Worm (Caenorhabditis elegans) whole organism, L4 larva: Measurements from ENCODE around the gene Y39D8A.1.
A peak's percentile ranks its signal among the peaks of the same experiment; 100 is the strongest.

ENCODE experiments used
- F26F4.8 ChIP-seq: fragments of 200-800 bp; sonication (Bioruptor generic); conservative IDR thresholded peaks from 2 replicates; pipeline ENCODE4 v1.3.6; 2022; ENCODE audit warnings: missing genetic modification characterization, missing compliant biosample characterization
- F44E2.7 ChIP-seq: fragments of 200-800 bp; sonication (Bioruptor generic); IDR thresholded peaks from 2 replicates; pipeline ENCODE4 v2.1.2; 2022; ENCODE audit warnings: missing genetic modification characterization, missing compliant biosample characterization
- F49E8.2 ChIP-seq: sonication (generic microtip); optimal IDR thresholded peaks from 2 replicates; lab custom pipeline; 2016; ENCODE audit warnings: missing compliant biosample characterization, mild to moderate bottlenecking, missing genetic modification characterization, borderline replicate concordance
- Y48G9A.11 ChIP-seq: fragments of 200-800 bp; sonication (Bioruptor generic); IDR thresholded peaks from 2 replicates; pipeline ENCODE4 v1.3.6; 2022; ENCODE audit warnings: missing genetic modification reagents, missing genetic modification characterization, missing compliant biosample characterization
- Y5F2A.4 ChIP-seq: fragments of 200-800 bp; sonication (Bioruptor generic); optimal IDR thresholded peaks from 2 replicates; lab custom pipeline; 2018; ENCODE audit warnings: mild to moderate bottlenecking, missing genetic modification characterization, missing compliant biosample characterization
- Y75B8A.6 ChIP-seq: fragments of 200-800 bp; sonication (Bioruptor generic); IDR thresholded peaks from 2 replicates; pipeline ENCODE4 v1.3.6; 2022; ENCODE audit warnings: missing genetic modification reagents, missing genetic modification characterization, missing compliant biosample characterization
- aha-1 ChIP-seq: fragments of 150-350 bp; peaks from one replicate; lab custom pipeline; 2014; ENCODE audit warnings: missing biosample characterization, missing genetic modification characterization
- attf-4 ChIP-seq: sonication (generic microtip); optimal IDR thresholded peaks from 3 replicates; lab custom pipeline; 2017; ENCODE audit warnings: missing biosample characterization, missing genetic modification characterization
- ceh-32 ChIP-seq: sonication (generic microtip); optimal IDR thresholded peaks from 2 replicates; lab custom pipeline; 2016; ENCODE audit warnings: mild to moderate bottlenecking, missing genetic modification characterization, missing compliant biosample characterization; ENCODE audit not compliant: poor library complexity
- ceh-82 ChIP-seq: sonication (generic microtip); optimal IDR thresholded peaks from 2 replicates; lab custom pipeline; 2017; ENCODE audit warnings: missing biosample characterization, missing genetic modification characterization
- ctbp-1 ChIP-seq: fragments of 200-800 bp; sonication (Bioruptor generic); IDR thresholded peaks from 2 replicates; pipeline ENCODE4 v1.3.6; 2022; ENCODE audit warnings: missing genetic modification reagents, missing genetic modification characterization, missing compliant biosample characterization
- daf-16 ChIP-seq, 3 experiments: sonication (generic microtip); optimal IDR thresholded peaks; 2 replicates each; lab custom pipeline; 2016 to 2017; ENCODE audit warnings: missing genetic modification characterization in 3 of 3, missing genetic modification reagents in 3 of 3, mild to moderate bottlenecking in 2 of 3, missing compliant biosample characterization in 2 of 3, missing biosample characterization in 1 of 3, moderate library complexity in 1 of 3
- daf-8 ChIP-seq: fragments of 200-800 bp; sonication (Bioruptor generic); IDR thresholded peaks from 2 replicates; pipeline ENCODE4 v1.3.6; 2022; ENCODE audit warnings: missing genetic modification characterization, missing compliant biosample characterization
- duxl-1 ChIP-seq: sonication (generic microtip); optimal IDR thresholded peaks from 2 replicates; lab custom pipeline; 2016; ENCODE audit warnings: mild to moderate bottlenecking, missing genetic modification characterization, moderate library complexity, missing compliant biosample characterization; ENCODE audit not compliant: poor library complexity
- dve-1 ChIP-seq: sonication (generic microtip); optimal IDR thresholded peaks from 2 replicates; lab custom pipeline; 2017; ENCODE audit warnings: antibody characterized with exemption, mild to moderate bottlenecking, missing genetic modification characterization, missing compliant biosample characterization; ENCODE audit not compliant: insufficient read depth
- hif-1 ChIP-seq, 2 experiments: sonication (generic microtip); optimal IDR thresholded peaks; 2 replicates each; lab custom pipeline; 2016 to 2017; ENCODE audit warnings: missing compliant biosample characterization in 2 of 2, missing genetic modification characterization in 2 of 2, missing genetic modification reagents in 2 of 2, missing genotype in 2 of 2, mild to moderate bottlenecking in 1 of 2
- lin-39 ChIP-seq: fragments of 150-350 bp; optimal IDR thresholded peaks from 2 replicates; lab custom pipeline; 2014; ENCODE audit warnings: missing biosample characterization, missing genetic modification reagents, missing genetic modification characterization
- lir-3 ChIP-seq: sonication (generic microtip); optimal IDR thresholded peaks from 2 replicates; lab custom pipeline; 2016; ENCODE audit warnings: mild to moderate bottlenecking, missing genetic modification characterization, missing compliant biosample characterization
- mes-2 ChIP-seq: sonication (generic microtip); optimal IDR thresholded peaks from 2 replicates; lab custom pipeline; 2016; ENCODE audit warnings: missing genotype, mild to moderate bottlenecking, missing genetic modification characterization, missing compliant biosample characterization; ENCODE audit not compliant: poor library complexity, severe bottlenecking
- mxl-2 ChIP-seq: fragments of 200-800 bp; sonication (Bioruptor generic); conservative IDR thresholded peaks from 2 replicates; pipeline ENCODE4 v1.3.6; 2022; ENCODE audit warnings: missing genetic modification reagents, missing genetic modification characterization, missing compliant biosample characterization
- nhr-10 ChIP-seq: fragments of 150-350 bp; optimal IDR thresholded peaks from 2 replicates; lab custom pipeline; 2014; ENCODE audit warnings: missing biosample characterization, missing genetic modification characterization
- nhr-25 ChIP-seq: sonication (generic microtip); optimal IDR thresholded peaks from 2 replicates; lab custom pipeline; 2017; ENCODE audit warnings: missing genetic modification characterization, mild to moderate bottlenecking, missing compliant biosample characterization, antibody characterized with exemption, moderate library complexity, borderline replicate concordance; ENCODE audit not compliant: insufficient read depth
- nhr-77 ChIP-seq: fragments of 150-350 bp; optimal IDR thresholded peaks from 2 replicates; lab custom pipeline; 2014; ENCODE audit warnings: missing biosample characterization, missing genetic modification characterization
- pha-4 ChIP-seq, 2 experiments: fragments of 150-350 bp in 1 of 2; fragments of 200-800 bp in 1 of 2; sonication (Bioruptor generic) in 1 of 2; IDR thresholded peaks in 1 of 2; optimal IDR thresholded peaks in 1 of 2; 2 replicates each; pipeline versions ENCODE4 v1.3.6 to Lab custom; 2014 to 2022; ENCODE audit warnings: missing genetic modification characterization in 2 of 2, missing genetic modification reagents in 2 of 2, missing biosample characterization in 1 of 2, missing compliant biosample characterization in 1 of 2
- php-3 ChIP-seq: fragments of 200-800 bp; sonication (Bioruptor generic); IDR thresholded peaks from 2 replicates; pipeline ENCODE4 v1.3.6; 2022; ENCODE audit warnings: missing genetic modification reagents, missing genetic modification characterization, missing compliant biosample characterization
- pqm-1 ChIP-seq: sonication (generic microtip); optimal IDR thresholded peaks from 2 replicates; lab custom pipeline; 2017; ENCODE audit warnings: missing biosample characterization, missing genetic modification characterization
- rbr-2 ChIP-seq: sonication (generic microtip); optimal IDR thresholded peaks from 2 replicates; lab custom pipeline; 2016; ENCODE audit warnings: missing genotype, missing genetic modification characterization, missing compliant biosample characterization
- saeg-2 ChIP-seq: fragments of 200-800 bp; sonication (Bioruptor generic); IDR thresholded peaks from 2 replicates; pipeline ENCODE4 v1.3.6; 2022; ENCODE audit warnings: missing genetic modification reagents, missing genetic modification characterization, missing compliant biosample characterization
- sdz-12 ChIP-seq: fragments of 200-800 bp; sonication (Bioruptor generic); optimal IDR thresholded peaks from 2 replicates; lab custom pipeline; 2018; ENCODE audit warnings: mild to moderate bottlenecking, missing genetic modification characterization, missing compliant biosample characterization
- skn-1 ChIP-seq: fragments of 150-350 bp; optimal IDR thresholded peaks from 2 replicates; lab custom pipeline; 2014; ENCODE audit warnings: missing biosample characterization, missing genetic modification characterization
- snpc-1.2 ChIP-seq: fragments of 200-800 bp; sonication (Bioruptor generic); IDR thresholded peaks from 2 replicates; pipeline ENCODE4 v1.3.6; 2022; ENCODE audit warnings: missing genetic modification reagents, missing genetic modification characterization, missing compliant biosample characterization
- tag-97 ChIP-seq: fragments of 200-800 bp; sonication (Bioruptor generic); IDR thresholded peaks from 2 replicates; pipeline ENCODE4 v1.3.6; 2022; ENCODE audit warnings: missing genetic modification characterization, missing compliant biosample characterization
- unc-62 ChIP-seq, 3 experiments: fragments of 150-350 bp in 1 of 3; sonication (generic microtip); optimal IDR thresholded peaks in 2 of 3; peaks in 1 of 3; 1 replicate in 1 of 3; 2 replicates in 2 of 3; lab custom pipeline; 2014 to 2017; ENCODE audit warnings: missing biosample characterization in 3 of 3, missing genetic modification characterization in 3 of 3, missing genetic modification reagents in 3 of 3, missing genotype in 1 of 3
- zfp-3 ChIP-seq: fragments of 200-800 bp; sonication (Bioruptor generic); conservative IDR thresholded peaks from 2 replicates; pipeline ENCODE4 v1.3.6; 2022; ENCODE audit warnings: missing genetic modification reagents, missing genetic modification characterization, missing compliant biosample characterization
- ztf-7 ChIP-seq: fragments of 150-350 bp; optimal IDR thresholded peaks from 2 replicates; lab custom pipeline; 2014; ENCODE audit warnings: missing biosample characterization, missing genetic modification characterization

The Y39D8A.1 gene

DNA sequence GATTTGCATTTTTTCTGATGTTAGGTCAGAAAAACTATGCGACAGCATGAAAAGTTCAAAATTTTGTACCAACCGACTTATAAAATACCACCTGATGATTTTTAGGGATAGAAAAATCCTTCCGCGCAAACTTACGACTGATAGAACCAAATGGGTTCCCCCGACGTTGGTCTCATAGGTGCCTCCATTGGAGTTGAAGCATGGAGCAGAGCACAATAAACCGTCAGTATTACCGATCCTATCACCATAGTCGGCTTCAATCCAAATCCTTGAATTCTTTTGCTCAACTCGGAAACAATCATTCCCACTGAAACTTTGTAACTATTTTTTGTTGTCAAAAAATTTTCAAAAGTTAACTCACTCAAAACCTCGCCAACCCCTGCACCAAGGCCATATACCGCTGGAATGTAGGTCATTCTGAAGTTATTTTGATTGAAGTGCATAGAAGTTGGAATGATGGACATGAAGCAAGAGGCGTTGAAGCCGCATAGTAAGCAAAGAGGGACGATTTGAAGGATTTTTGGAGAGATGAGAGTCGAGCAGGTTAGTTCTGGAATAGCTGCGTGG lies 20.7 kb downstream of the Y39D8A.1 start:
- TF ChIP-seq unc-62 (GFP tag; optimal IDR thresholded peaks at IDR 0.05 in 1 of 2; lab: Kevin White, UChicago): peak in 1 of 2 experiments; percentile 90
- TF ChIP-seq unc-62 (tag; optimal IDR thresholded peaks at IDR 0.05; lab: Kevin White, UChicago): no peak
- peak; percentile 92 for TF ChIP-seq aha-1 (tag; lab: Kevin White, UChicago)
- no peak for TF ChIP-seq sdz-12
- TF ChIP-seq hif-1 (tag; optimal IDR thresholded peaks at IDR 0.05; lab: Kevin White, UChicago): no peak
- no peak for TF ChIP-seq Y75B8A.6 (GFP tag; lab: Robert Waterston, UW)
- no peak for TF ChIP-seq pqm-1 (tag; lab: Kevin White, UChicago)
- TF ChIP-seq Y48G9A.11 (GFP tag; lab: Robert Waterston, UW): no peak
- TF ChIP-seq zfp-3: no peak
- TF ChIP-seq pha-4 (GFP tag; IDR thresholded peaks at IDR 0.05; lab: Robert Waterston, UW): no peak
- TF ChIP-seq pha-4 (tag; optimal IDR thresholded peaks at IDR 0.05; lab: Kevin White, UChicago): no peak
- TF ChIP-seq snpc-1.2 (GFP tag; lab: Robert Waterston, UW): no peak
- no peak for TF ChIP-seq daf-8 (GFP tag; lab: Robert Waterston, UW)
- no peak for TF ChIP-seq skn-1
- no peak for TF ChIP-seq saeg-2 (GFP tag; lab: Robert Waterston, UW)
- TF ChIP-seq nhr-25: no peak

- TF ChIP-seq aha-1 (tag; lab: Kevin White, UChicago): peak; percentile 13
- no peak for TF ChIP-seq lin-39 (tag; lab: Kevin White, UChicago)
- no peak for TF ChIP-seq duxl-1 (tag; lab: Kevin White, UChicago)
- TF ChIP-seq php-3 (GFP tag; lab: Robert Waterston, UW): no peak
- no peak for TF ChIP-seq ztf-7
- TF ChIP-seq F49E8.2: no peak
- TF ChIP-seq, all 104 proteins: peak for 1
Measured at ce11 chrV:440923-441322, 22.4 kb downstream of the Y39D8A.1 start, which contains the start of gene B0554.7. Gene B0554.7 (minus strand): TSS chrV:441023.

ce11 chrV:443193-443592 lies 24.7 kb downstream of the Y39D8A.1 start, which contains the start of gene srh-33:
Gene srh-33 (minus strand): TSS chrV:443293.
- no peak for TF ChIP-seq ceh-82
- TF ChIP-seq F44E2.7: no peak
- TF ChIP-seq ceh-32 (tag; lab: Kevin White, UChicago): no peak
- TF ChIP-seq mxl-2 (GFP tag; lab: Robert Waterston, UW): no peak
- TF ChIP-seq attf-4: no peak
- TF ChIP-seq ctbp-1 (GFP tag; lab: Robert Waterston, UW): no peak
- TF ChIP-seq, all 104 proteins: peak for 0

DNA sequence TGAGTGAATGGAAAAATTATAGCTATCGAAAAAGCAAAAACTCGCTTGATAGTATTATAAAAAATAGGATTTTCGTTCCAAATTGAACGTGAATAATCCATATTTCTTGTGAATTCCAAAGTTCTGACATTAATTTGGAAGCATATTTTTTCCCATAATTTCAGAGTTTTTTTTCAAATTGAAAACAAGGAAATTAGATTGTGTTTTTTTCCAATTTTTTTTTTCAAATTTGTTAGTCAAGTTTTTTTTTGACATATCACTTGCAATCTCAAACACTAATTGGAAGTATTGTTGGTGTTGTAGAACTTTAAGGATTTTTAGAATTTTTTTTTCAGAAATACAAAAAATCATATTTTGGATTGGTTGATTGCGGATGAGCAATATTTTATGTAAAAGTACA lies 28.0 kb downstream of the Y39D8A.1 start, which contains the start of gene srh-34:
Gene srh-34 (minus strand): TSS at position 101 of the 400 bp plus-strand sequence.
- TF ChIP-seq unc-62 (GFP tag; optimal IDR thresholded peaks at IDR 0.05 in 1 of 2; lab: Kevin White, UChicago) (no peak), unc-62 (tag; optimal IDR thresholded peaks at IDR 0.05; lab: Kevin White, UChicago) (no peak), rbr-2 (tag; lab: Kevin White, UChicago) (no peak), nhr-10 (tag; lab: Kevin White, UChicago) (no peak), tag-97 (GFP tag; lab: Robert Waterston, UW) (no peak), dve-1 (tag; lab: Kevin White, UChicago) (no peak), nhr-77 (tag; lab: Kevin White, UChicago) (no peak), daf-16 (GFP tag; optimal IDR thresholded peaks at IDR 0.05; lab: Kevin White, UChicago) (no peak), daf-16 (tag; optimal IDR thresholded peaks at IDR 0.05; lab: Kevin White, UChicago) (no peak), Y5F2A.4 (GFP tag; lab: Kevin White, UChicago) (no peak), ctbp-1 (GFP tag; lab: Robert Waterston, UW) (no peak), F26F4.8 (no peak), lir-3 (tag; lab: Kevin White, UChicago) (no peak), sdz-12 (no peak), mes-2 (tag; lab: Kevin White, UChicago) (no peak)
- TF ChIP-seq, all 104 proteins: peak for 0
